Worm (Caenorhabditis elegans): ENCODE measurements around the gene T10B5.8.

ce11 chrV:1857840-1858239 is 16.0 kb downstream of the T10B5.8 start:
- TF ChIP-seq ama-1 (optimal IDR thresholded peaks at IDR 0.05) (no peak), flt-1 (GFP tag; IDR thresholded peaks at IDR 0.05) (no peak), aly-1 (tag; optimal IDR thresholded peaks at IDR 0.05) (no peak), hmbx-1 (tag; optimal IDR thresholded peaks at IDR 0.05) (no peak)
